Fruit fly (Drosophila melanogaster) whole organism, pupa: ENCODE results near the gene Mst27D.

ENCODE experiments used
- CG17806 ChIP-seq: fragments of 200-800 bp; sonication (Bioruptor generic); optimal IDR thresholded peaks from 2 replicates; lab custom pipeline; 2018; ENCODE audit warnings: missing biosample characterization, mild to moderate bottlenecking, missing genetic modification characterization, moderate library complexity
- CG8301 ChIP-seq: fragments of 200-800 bp; sonication (Bioruptor generic); optimal IDR thresholded peaks from 2 replicates; lab custom pipeline; 2018; ENCODE audit warnings: missing biosample characterization, mild to moderate bottlenecking, missing genetic modification characterization
- CG9948 ChIP-seq: fragments of 200-800 bp; sonication (Bioruptor generic); optimal IDR thresholded peaks from 2 replicates; lab custom pipeline; 2018; ENCODE audit warnings: missing biosample characterization, mild to moderate bottlenecking, missing genetic modification characterization, moderate library complexity
- Pif1B ChIP-seq: fragments of 200-800 bp; sonication (Bioruptor generic); optimal IDR thresholded peaks from 3 replicates; lab custom pipeline; 2016; ENCODE audit warnings: missing biosample characterization, missing genetic modification characterization

dm6 chr2L:7038404-7039341, 22.0 kb downstream of the Mst27D start:
- no peak for TF ChIP-seq CG9948 (tag; lab: Kevin White, UChicago)
- TF ChIP-seq CG17806 (tag; lab: Kevin White, UChicago): no peak
- no peak for TF ChIP-seq CG8301 (tag; lab: Kevin White, UChicago)
- TF ChIP-seq Pif1B (GFP tag; lab: Kevin White, UChicago): no peak
